Fruit fly (Drosophila melanogaster): Measurements from ENCODE around the gene comm3.

comm3 gene

DNA sequence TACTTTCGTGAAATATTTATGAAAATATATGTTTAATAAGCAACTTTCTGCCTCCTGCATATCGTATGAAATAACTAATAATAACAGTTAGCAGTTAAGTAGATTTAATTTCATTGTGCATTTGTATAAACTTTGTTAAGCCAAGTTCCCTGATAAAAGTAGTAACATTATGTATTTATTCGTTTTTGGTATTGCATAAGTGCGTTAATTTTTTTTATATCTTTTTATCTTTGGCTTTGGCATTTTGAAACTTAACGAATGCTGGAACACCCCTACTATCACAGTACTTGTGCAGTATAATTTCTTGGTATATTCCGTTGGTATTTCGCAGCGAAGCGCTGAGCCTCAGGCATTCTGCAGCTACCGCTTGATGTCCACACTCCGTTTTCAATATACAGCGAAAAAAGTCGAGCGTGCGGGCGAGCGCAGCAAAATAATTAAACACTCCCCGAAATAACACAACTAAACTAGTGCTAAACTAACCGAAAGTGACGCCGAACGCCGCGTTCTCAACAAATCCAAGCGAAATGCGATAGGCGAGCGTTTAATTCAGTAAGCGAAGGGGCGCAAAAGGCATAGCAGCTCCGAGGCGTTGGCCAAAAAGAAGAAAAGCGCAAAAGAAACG is 58.9 kb downstream of the comm3 start, which contains the start of gene RhoGAP71E (continued):
- TF ChIP-seq CG5180 (GFP tag; optimal IDR thresholded peaks at IDR 0.05): no peak
- TF ChIP-seq CG12391 (tag; optimal IDR thresholded peaks at IDR 0.05): peak; percentile 41
- no peak for TF ChIP-seq ssp (GFP tag; IDR thresholded peaks at IDR 0.05)
- peak; percentile 45 for TF ChIP-seq cwo (GFP tag; optimal IDR thresholded peaks at IDR 0.05)
- TF ChIP-seq Fer1 (GFP tag; optimal IDR thresholded peaks at IDR 0.05): peak; percentile 63
- TF ChIP-seq danr (GFP tag; IDR thresholded peaks at IDR 0.05): no peak
- peak; percentile 64 for TF ChIP-seq lab (GFP tag; optimal IDR thresholded peaks at IDR 0.05)
- no peak for TF ChIP-seq CG11560 (tag; IDR thresholded peaks at IDR 0.05)
- no peak for TF ChIP-seq ham (GFP tag; IDR thresholded peaks at IDR 0.05)
- TF ChIP-seq CG31365 (tag; optimal IDR thresholded peaks at IDR 0.05): peak; percentile 52
- peak; percentile 88 for TF ChIP-seq ci (GFP tag; IDR thresholded peaks at IDR 0.05)
- no peak for TF ChIP-seq vnd (GFP tag; IDR thresholded peaks at IDR 0.05; ENCODE audit: partially characterized antibody)
- peak; percentile 62 for TF ChIP-seq CG15514 (GFP tag; optimal IDR thresholded peaks at IDR 0.05)
- TF ChIP-seq CG6272 (GFP tag; IDR thresholded peaks at IDR 0.05): no peak
- peak; percentile 91 for TF ChIP-seq Med (GFP tag)
- no peak for TF ChIP-seq CkIIα-i1 (GFP tag; IDR thresholded peaks at IDR 0.05)
- no peak for TF ChIP-seq Antp (GFP tag; optimal IDR thresholded peaks at IDR 0.05)
- peak; percentile 54; the same call in 1 of the 2 replicates for TF ChIP-seq CG42726 (GFP tag; IDR thresholded peaks at IDR 0.05; ENCODE audit: partially characterized antibody)
- peak; percentile 48 for TF ChIP-seq odd (GFP tag; optimal IDR thresholded peaks at IDR 0.05)
- no peak for TF ChIP-seq HLH54F (GFP tag; optimal IDR thresholded peaks at IDR 0.05)
- peak; percentile 38 for TF ChIP-seq CG3163 (GFP tag; optimal IDR thresholded peaks at IDR 0.05)
- TF ChIP-seq Ets97D (GFP tag; optimal IDR thresholded peaks at IDR 0.05): peak; percentile 5
- TF ChIP-seq Rfx (GFP tag; IDR thresholded peaks at IDR 0.05): peak; percentile 74
- TF ChIP-seq unpg (GFP tag; optimal IDR thresholded peaks at IDR 0.05): peak; percentile 29
- TF ChIP-seq CG11093 (GFP tag; IDR thresholded peaks at IDR 0.05): no peak
- no peak for TF ChIP-seq lbe (GFP tag; optimal IDR thresholded peaks at IDR 0.05)
- peak; percentile 46 for TF ChIP-seq onecut (GFP tag; IDR thresholded peaks at IDR 0.05)
- TF ChIP-seq CG3407 (GFP tag; optimal IDR thresholded peaks at IDR 0.05): no peak
- TF ChIP-seq mam (GFP tag; optimal IDR thresholded peaks at IDR 0.05): peak; percentile 27
- peak; percentile 26 for TF ChIP-seq CG8359 (GFP tag; optimal IDR thresholded peaks at IDR 0.05; ENCODE audit: borderline replicate concordance)
- TF ChIP-seq nerfin-1 (tag; optimal IDR thresholded peaks at IDR 0.05): peak; percentile 31
- TF ChIP-seq Dll (GFP tag; IDR thresholded peaks at IDR 0.05; ENCODE audit: partially characterized antibody): no peak; the same call in 3 of the 4 replicates
- TF ChIP-seq crc (GFP tag; optimal IDR thresholded peaks at IDR 0.05): no peak
- peak; percentile 64 for TF ChIP-seq CG13296 (GFP tag; optimal IDR thresholded peaks at IDR 0.05)
- TF ChIP-seq nau (GFP tag; optimal IDR thresholded peaks at IDR 0.05): peak; percentile 17
- peak; percentile 6 for TF ChIP-seq CG7556 (GFP tag; optimal IDR thresholded peaks at IDR 0.05)
- TF ChIP-seq wor (GFP tag; IDR thresholded peaks at IDR 0.05): no peak
- peak; percentile 51 for TF ChIP-seq CG33213 (GFP tag; optimal IDR thresholded peaks at IDR 0.05)
- TF ChIP-seq Hsf (GFP tag; optimal IDR thresholded peaks at IDR 0.05): peak; percentile 2
- no peak for TF ChIP-seq Abd-B (GFP tag; optimal IDR thresholded peaks at IDR 0.05)
- peak; percentile 39 for TF ChIP-seq lilli (GFP tag; optimal IDR thresholded peaks at IDR 0.05)
- peak; percentile 13 to 35 for TF ChIP-seq bsh (GFP tag; optimal IDR thresholded peaks at IDR 0.05)
- peak; percentile 93 for TF ChIP-seq MESR4 (GFP tag; optimal IDR thresholded peaks at IDR 0.05)
- TF ChIP-seq lov (optimal IDR thresholded peaks at IDR 0.05): no peak
- 0 out of 3 replicates have a peak, but pooled peaks have one; percentile 28 for TF ChIP-seq lov (GFP tag; IDR thresholded peaks at IDR 0.05)
- TF ChIP-seq CG34224 (GFP tag; IDR thresholded peaks at IDR 0.05; ENCODE audit: partially characterized antibody): 0 out of 3 replicates have a peak, but pooled peaks have one; percentile 14
- peak; percentile 32 for TF ChIP-seq CG9817 (tag; optimal IDR thresholded peaks at IDR 0.05)
- TF ChIP-seq gsb-n (tag; optimal IDR thresholded peaks at IDR 0.05): peak; percentile 6
- peak; percentile 24; the same call in 1 of the 2 replicates for TF ChIP-seq HLH3B (GFP tag; IDR thresholded peaks at IDR 0.05)
